Worm (Caenorhabditis elegans): Measurements from ENCODE around the gene F23H11.4.

The F23H11.4 gene

DNA sequence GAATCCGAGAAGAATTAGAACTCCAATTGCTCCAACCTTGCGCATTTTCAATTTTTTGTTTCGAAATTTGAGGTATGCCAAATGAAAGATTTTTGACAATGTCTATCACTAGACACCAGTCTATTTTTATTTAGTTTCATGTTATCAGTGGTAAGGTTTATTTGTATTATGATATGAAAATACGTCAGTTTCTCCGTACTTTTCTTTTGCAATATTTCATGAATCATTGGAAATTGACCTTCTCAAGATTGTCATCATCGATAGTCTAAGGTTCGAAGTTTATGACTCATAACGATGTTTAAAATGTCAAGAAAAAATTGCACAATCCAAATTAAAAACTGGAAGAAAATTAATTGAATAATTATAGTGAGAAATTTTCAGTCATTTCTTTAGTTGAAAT, 33.9 kb downstream of the F23H11.4 start, which contains the start of gene clc-19:
TSS of gene clc-19 (minus strand) at position 135 of the 400 bp plus-strand sequence.
- TF ChIP-seq nhr-80 (tag; optimal IDR thresholded peaks at IDR 0.05): peak; percentile 33
- peak; percentile 26 for TF ChIP-seq unc-62 (GFP tag; optimal IDR thresholded peaks at IDR 0.05)
- no peak for TF ChIP-seq sdz-38 (tag; optimal IDR thresholded peaks at IDR 0.05)

DNA sequence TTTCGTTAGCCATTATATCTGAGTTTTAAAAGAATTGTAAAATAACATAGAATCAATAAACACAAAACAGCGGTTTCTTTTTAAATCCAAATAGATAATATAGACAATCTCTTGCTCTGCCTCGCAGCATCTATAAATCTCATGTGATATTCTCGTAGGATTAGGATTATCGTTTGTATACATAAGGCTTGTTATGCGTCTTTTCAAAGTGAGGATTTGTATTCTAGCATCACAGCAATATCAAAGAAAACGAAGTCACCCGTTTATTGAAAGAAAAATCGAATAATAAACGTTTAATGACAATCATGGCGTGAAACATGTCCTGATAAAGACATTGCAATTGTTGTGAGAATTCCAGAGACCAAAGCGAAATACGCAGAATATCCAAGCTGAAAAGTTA, 35.0 kb downstream of the F23H11.4 start, which contains the start of the genes T24C4.3 and clc-20:
TSS of gene T24C4.3 (minus strand) at position 101 of the 400 bp plus-strand sequence.
TSS of gene clc-20 (plus strand) at position 211 of the 400 bp plus-strand sequence.
- TF ChIP-seq ztf-6 (GFP tag; IDR thresholded peaks at IDR 0.05): no peak
- no peak for TF ChIP-seq nhr-90 (tag; optimal IDR thresholded peaks at IDR 0.05)
- TF ChIP-seq F33H1.4 (GFP tag; IDR thresholded peaks at IDR 0.05): no peak
- no peak for TF ChIP-seq chd-7 (tag; optimal IDR thresholded peaks at IDR 0.05)
- no peak for TF ChIP-seq fkh-3 (tag; optimal IDR thresholded peaks at IDR 0.05)

DNA sequence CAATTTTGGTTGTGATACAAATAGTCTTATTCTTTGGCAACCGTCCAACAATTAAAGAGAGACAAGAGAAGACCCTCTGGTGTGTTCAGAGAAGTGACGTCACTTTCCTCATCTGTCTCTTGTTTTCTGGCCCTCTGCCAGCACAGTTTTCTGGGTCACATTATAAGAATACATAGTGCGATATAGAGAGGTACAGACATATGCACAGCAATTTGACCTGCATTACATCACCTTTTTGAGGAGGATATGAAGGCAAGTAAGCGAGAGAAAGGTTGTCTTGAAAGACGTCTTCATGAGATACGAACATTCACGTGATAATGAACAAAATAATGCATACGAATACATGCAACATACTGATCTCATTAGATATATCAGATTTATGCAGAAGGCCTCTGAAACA, 36.8 kb downstream of the F23H11.4 start:
- TF ChIP-seq T26A5.8 (tag; optimal IDR thresholded peaks at IDR 0.05) (no peak), lsy-27 (tag; optimal IDR thresholded peaks at IDR 0.05; ENCODE audit: borderline replicate concordance, insufficient read depth) (no peak), ztf-3 (GFP tag; optimal IDR thresholded peaks at IDR 0.05) (no peak), gei-17 (GFP tag; optimal IDR thresholded peaks at IDR 0.05) (no peak), tbx-9 (tag; optimal IDR thresholded peaks at IDR 0.05; ENCODE audit: borderline replicate concordance) (no peak), bed-1 (GFP tag; IDR thresholded peaks at IDR 0.05) (no peak), sptf-2 (GFP tag; optimal IDR thresholded peaks at IDR 0.05) (no peak), C17E4.6 (GFP tag; IDR thresholded peaks at IDR 0.05) (no peak), aptf-3 (GFP tag; IDR thresholded peaks at IDR 0.05) (no peak), ceh-40 (GFP tag; IDR thresholded peaks at IDR 0.05) (no peak), egl-44 (GFP tag; IDR thresholded peaks at IDR 0.05) (no peak), hsf-1 (GFP tag; IDR thresholded peaks at IDR 0.05) (no peak)

DNA sequence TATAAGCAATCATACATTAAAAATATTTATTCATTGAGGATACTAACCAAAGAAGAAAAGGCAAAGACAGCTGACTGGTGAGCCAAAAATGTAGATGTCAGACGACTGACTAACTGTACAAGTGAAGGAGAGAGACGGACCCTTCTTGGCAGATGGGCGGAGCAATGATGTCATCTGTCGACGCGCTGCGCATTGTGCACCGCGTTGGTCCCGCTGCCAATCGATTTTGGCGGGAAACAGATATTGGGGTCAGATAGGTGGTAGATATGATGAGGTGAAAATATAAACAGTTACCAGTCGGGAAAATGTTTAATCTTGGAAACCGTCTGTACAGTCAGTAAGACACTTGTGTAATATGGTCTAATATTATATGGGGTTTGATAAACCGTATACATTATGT, 37.5 kb downstream of the F23H11.4 start, which contains the start of gene T24C4.2:
TSS of gene T24C4.2 (minus strand) at position 101 of the 400 bp plus-strand sequence.
- TF ChIP-seq lin-40 (tag; optimal IDR thresholded peaks at IDR 0.05): no peak
- no peak for TF ChIP-seq ccch-3 (GFP tag; optimal IDR thresholded peaks at IDR 0.05)
- TF ChIP-seq madf-10 (tag; optimal IDR thresholded peaks at IDR 0.05): no peak
- no peak for TF ChIP-seq dpff-1 (tag; optimal IDR thresholded peaks at IDR 0.05)
- no peak for TF ChIP-seq bed-2 (GFP tag; IDR thresholded peaks at IDR 0.05)
- TF ChIP-seq ceh-58 (GFP tag; IDR thresholded peaks at IDR 0.05): no peak
- no peak for TF ChIP-seq lsy-27 (tag; optimal IDR thresholded peaks at IDR 0.05; ENCODE audit: borderline replicate concordance, insufficient read depth)
- no peak for TF ChIP-seq athp-1 (tag; optimal IDR thresholded peaks at IDR 0.05)
- TF ChIP-seq akir-1 (GFP tag; optimal IDR thresholded peaks at IDR 0.05): no peak
- TF ChIP-seq F55B11.4 (tag; optimal IDR thresholded peaks at IDR 0.05; ENCODE audit: borderline replicate concordance, insufficient read depth): no peak
- TF ChIP-seq mcd-1 (GFP tag; IDR thresholded peaks at IDR 0.05): no peak
- no peak for TF ChIP-seq somi-1 (GFP tag; optimal IDR thresholded peaks at IDR 0.05)
- TF ChIP-seq mel-28 (tag; optimal IDR thresholded peaks at IDR 0.05; ENCODE audit: borderline replicate concordance): no peak
- TF ChIP-seq cebp-1 (GFP tag; IDR thresholded peaks at IDR 0.05): no peak
- TF ChIP-seq cebp-1 (tag; optimal IDR thresholded peaks at IDR 0.05): no peak
- no peak for TF ChIP-seq Y53F4B.3 (GFP tag; IDR thresholded peaks at IDR 0.05)
- no peak for TF ChIP-seq mes-4 (tag; optimal IDR thresholded peaks at IDR 0.05)
- no peak for TF ChIP-seq efl-1 (GFP tag; optimal IDR thresholded peaks at IDR 0.05)
- no peak for TF ChIP-seq tlf-1 (GFP tag; optimal IDR thresholded peaks at IDR 0.05)
